Worm (Caenorhabditis elegans) whole organism, L1 larva: ENCODE data around the gene sre-39.
A peak's percentile ranks its signal among the peaks of the same experiment; 100 is the strongest.

Experiments used
- ama-1 ChIP-seq: fragments of 150-350 bp; optimal IDR thresholded peaks from 2 replicates; lab custom pipeline; 2014
- elt-2 ChIP-seq: sonication (generic microtip); optimal IDR thresholded peaks from 2 replicates; lab custom pipeline; 2016; ENCODE audit warnings: missing genetic modification characterization, mild to moderate bottlenecking, inconsistent platforms, missing compliant biosample characterization, missing genetic modification reagents
- fos-1 ChIP-seq: fragments of 150-350 bp; optimal IDR thresholded peaks from 2 replicates; lab custom pipeline; 2014; ENCODE audit warnings: missing biosample characterization, missing genetic modification characterization
- lin-15B ChIP-seq: fragments of 150-350 bp; sonication (generic microtip); optimal IDR thresholded peaks from 3 replicates; lab custom pipeline; 2014; ENCODE audit warnings: missing biosample characterization, missing genetic modification characterization
- lin-39 ChIP-seq: fragments of 150-350 bp; optimal IDR thresholded peaks from 2 replicates; lab custom pipeline; 2014; ENCODE audit warnings: missing biosample characterization, missing genetic modification reagents, missing genetic modification characterization
- mdl-1 ChIP-seq, 2 experiments: fragments of 150-350 bp; optimal IDR thresholded peaks; 2 replicates each; lab custom pipeline; 2014 to 2017; ENCODE audit warnings: missing biosample characterization in 2 of 2, missing genetic modification characterization in 2 of 2, inconsistent platforms in 1 of 2
- nhr-76 ChIP-seq: sonication (generic microtip); optimal IDR thresholded peaks from 2 replicates; lab custom pipeline; 2017; ENCODE audit warnings: missing biosample characterization, missing genetic modification characterization
- nhr-90 ChIP-seq: sonication (generic microtip); optimal IDR thresholded peaks from 2 replicates; lab custom pipeline; 2016; ENCODE audit warnings: mild to moderate bottlenecking, missing genetic modification characterization, missing compliant biosample characterization; ENCODE audit not compliant: poor library complexity
- rnt-1 ChIP-seq: sonication (generic microtip); optimal IDR thresholded peaks from 2 replicates; lab custom pipeline; 2016; ENCODE audit warnings: mild to moderate bottlenecking, missing genetic modification characterization, moderate library complexity, missing compliant biosample characterization
- skn-1 ChIP-seq: fragments of 150-350 bp; optimal IDR thresholded peaks from 2 replicates; lab custom pipeline; 2014; ENCODE audit warnings: missing biosample characterization, missing genetic modification characterization
- snu-23 ChIP-seq: sonication (generic microtip); optimal IDR thresholded peaks from 2 replicates; lab custom pipeline; 2016; ENCODE audit warnings: missing genetic modification characterization, missing compliant biosample characterization
- sup-37 ChIP-seq: fragments of 200-800 bp; sonication (Bioruptor generic); optimal IDR thresholded peaks from 2 replicates; lab custom pipeline; 2018; ENCODE audit warnings: mild to moderate bottlenecking, missing genetic modification characterization, missing compliant biosample characterization

DNA sequence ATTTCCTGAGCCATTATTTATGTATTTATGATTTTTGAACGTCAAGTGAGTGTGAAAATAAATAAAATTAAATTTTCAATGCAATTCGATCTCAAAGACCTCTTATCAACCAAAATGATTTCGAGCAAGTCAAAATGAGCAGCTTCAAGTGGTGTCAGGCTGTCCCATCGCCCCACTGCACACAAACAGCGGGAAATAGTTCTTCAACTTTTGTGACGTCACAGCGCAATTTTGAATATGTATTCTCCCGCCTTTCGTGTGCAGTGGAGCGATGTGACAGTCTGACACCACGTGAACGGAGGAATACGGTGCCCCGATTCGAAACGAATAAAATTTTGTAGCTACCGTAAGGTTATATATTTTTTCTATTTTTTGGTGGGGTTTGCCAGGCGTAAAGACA is 13.4 kb upstream of the sre-39 start:
- TF ChIP-seq fos-1 (tag; lab: Kevin White, UChicago): no peak
- no peak for TF ChIP-seq nhr-90 (tag; lab: Kevin White, UChicago)
- TF ChIP-seq lin-15B (tag; lab: Kevin White, UChicago): no peak
- no peak for TF ChIP-seq rnt-1 (tag; lab: Kevin White, UChicago)
- TF ChIP-seq mdl-1 (tag; optimal IDR thresholded peaks at IDR 0.05; lab: Kevin White, UChicago): no peak
- no peak for TF ChIP-seq skn-1 (tag; lab: Kevin White, UChicago)
- TF ChIP-seq snu-23 (GFP tag; lab: Kevin White, UChicago): no peak
- TF ChIP-seq sup-37: no peak
- TF ChIP-seq lin-39 (tag; lab: Kevin White, UChicago): no peak
- TF ChIP-seq elt-2 (tag; lab: Kevin White, UChicago): no peak
- no peak for TF ChIP-seq nhr-76 (tag; lab: Kevin White, UChicago)
- TF ChIP-seq ama-1 (lab: Kevin White, UChicago): peak; percentile 55
